Worm (Caenorhabditis elegans): Measurements from ENCODE around the gene F14B8.6.

F14B8.6 gene

DNA sequence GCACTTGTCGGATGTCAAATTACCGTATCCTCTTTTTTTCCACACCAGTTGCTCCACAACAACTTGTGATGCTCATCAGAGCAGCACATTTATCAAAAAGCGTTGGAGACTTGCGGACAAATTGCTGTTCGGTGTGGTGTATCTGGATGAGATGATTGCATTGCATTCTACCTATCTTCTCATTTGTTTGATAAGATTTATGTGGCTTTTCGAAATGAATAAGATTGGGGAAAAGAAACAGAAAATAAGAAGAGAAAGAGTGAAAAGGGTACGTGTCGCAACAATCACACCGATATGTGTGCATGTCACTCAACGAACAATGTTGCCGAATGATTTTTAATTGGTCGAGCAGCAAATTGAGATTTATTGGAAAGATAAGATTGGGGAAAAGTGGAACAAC lies 38.1 kb downstream of the F14B8.6 start:
- TF ChIP-seq unc-55 (GFP tag; optimal IDR thresholded peaks at IDR 0.05) (peak; percentile 91), ets-4 (tag; optimal IDR thresholded peaks at IDR 0.05) (no peak), rnt-1 (tag; optimal IDR thresholded peaks at IDR 0.05) (peak; percentile 64), tbx-7 (tag; optimal IDR thresholded peaks at IDR 0.05) (no peak), pat-9 (tag; optimal IDR thresholded peaks at IDR 0.05) (no peak)

DNA sequence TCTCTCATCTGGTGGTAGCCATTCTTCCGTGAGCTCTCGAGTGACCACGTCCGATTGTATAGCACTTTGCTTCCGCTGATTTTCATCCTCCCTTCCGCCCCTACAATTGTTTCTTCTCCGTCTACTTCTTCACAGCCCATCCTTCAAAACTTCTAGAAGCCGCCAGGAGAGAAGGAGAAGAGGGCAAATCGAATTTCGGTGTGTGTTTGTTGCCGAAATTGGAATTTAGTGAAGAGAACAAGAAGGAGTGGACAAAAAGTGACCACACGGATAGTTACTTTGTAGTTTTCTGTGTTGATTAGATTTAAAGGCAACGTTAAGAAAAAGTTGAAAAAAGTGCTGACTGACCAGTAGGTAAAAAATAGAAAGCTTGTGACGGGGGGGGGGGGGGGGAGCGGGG lies 39.2 kb downstream of the F14B8.6 start:
- TF ChIP-seq T23F11.4 (GFP tag; optimal IDR thresholded peaks at IDR 0.05) (no peak), pha-4 (tag; optimal IDR thresholded peaks at IDR 0.05) (no peak), pros-1 (tag; optimal IDR thresholded peaks at IDR 0.05) (no peak), ceh-6 (GFP tag; optimal IDR thresholded peaks at IDR 0.05) (no peak), Y22D7AL.16 (tag; optimal IDR thresholded peaks at IDR 0.05) (no peak), unc-42 (tag; optimal IDR thresholded peaks at IDR 0.05) (peak; percentile 49), ceh-14 (tag; optimal IDR thresholded peaks at IDR 0.05) (no peak), C38D4.7 (GFP tag; optimal IDR thresholded peaks at IDR 0.05) (no peak), ceh-31 (tag; optimal IDR thresholded peaks at IDR 0.05) (peak; percentile 40), npax-4 (tag; optimal IDR thresholded peaks at IDR 0.05) (no peak), zip-5 (tag; optimal IDR thresholded peaks at IDR 0.05) (no peak)

DNA sequence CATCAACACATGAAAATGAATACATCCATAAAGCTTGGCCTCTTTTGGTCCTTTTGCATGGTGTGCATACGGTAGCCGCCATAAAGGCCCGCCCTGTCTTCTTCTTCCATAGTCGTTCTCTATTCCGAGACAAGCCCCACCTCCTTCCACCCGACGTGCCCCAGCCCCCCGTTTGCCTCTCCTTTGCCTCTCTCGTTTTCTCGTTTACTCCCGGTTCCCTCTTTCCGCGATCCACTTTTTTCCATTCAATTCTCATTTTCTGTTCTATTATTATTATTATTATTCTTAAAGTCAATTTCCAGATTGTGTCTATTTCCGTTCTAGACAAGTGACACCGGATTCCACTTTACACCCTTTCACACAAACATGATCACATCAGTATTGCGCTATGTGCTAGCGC lies 42.9 kb downstream of the F14B8.6 start, which contains the start of gene unc-6:
unc-6 (plus strand) TSS at position 301 of the 400 bp plus-strand sequence.
- no peak for TF ChIP-seq ceh-18 (tag; optimal IDR thresholded peaks at IDR 0.05)
- TF ChIP-seq unc-86 (tag; optimal IDR thresholded peaks at IDR 0.05), result no peak
- TF ChIP-seq ztf-16 (tag; optimal IDR thresholded peaks at IDR 0.05), result no peak
- TF ChIP-seq ceh-6 (GFP tag; optimal IDR thresholded peaks at IDR 0.05), result no peak
- TF ChIP-seq ets-4 (tag; optimal IDR thresholded peaks at IDR 0.05), result no peak
- TF ChIP-seq T23F11.4 (GFP tag; optimal IDR thresholded peaks at IDR 0.05), result no peak
- TF ChIP-seq che-1 (tag; optimal IDR thresholded peaks at IDR 0.05), result no peak
- no peak for TF ChIP-seq sox-2 (GFP tag; IDR thresholded peaks at IDR 0.05)
- TF ChIP-seq fkh-6 (tag; optimal IDR thresholded peaks at IDR 0.05), result no peak

DNA sequence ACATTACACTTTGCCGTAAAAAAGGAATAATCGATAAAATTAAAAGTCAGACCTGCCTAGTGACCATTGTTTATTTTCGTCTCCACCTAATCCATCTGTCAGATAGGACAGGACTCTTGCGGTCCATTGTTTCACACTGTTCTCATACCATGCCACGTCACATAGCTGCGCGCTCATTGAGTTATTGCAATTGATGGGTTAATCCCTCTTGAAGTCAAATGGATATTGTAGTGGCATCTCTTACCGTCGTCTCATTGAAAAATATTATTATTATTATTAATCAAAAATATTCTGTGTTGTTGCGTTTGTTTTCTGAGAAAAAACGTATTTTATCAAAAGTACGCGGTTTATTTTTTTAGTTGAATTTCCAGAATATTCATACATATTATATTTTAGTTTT lies 44.0 kb downstream of the F14B8.6 start:
- TF ChIP-seq ceh-48 (tag; optimal IDR thresholded peaks at IDR 0.05), result no peak
- TF ChIP-seq C38D4.7 (GFP tag; optimal IDR thresholded peaks at IDR 0.05), result no peak
- TF ChIP-seq unc-42 (tag; optimal IDR thresholded peaks at IDR 0.05), result no peak
- no peak for TF ChIP-seq lim-6 (tag; optimal IDR thresholded peaks at IDR 0.05)
- no peak for TF ChIP-seq ttx-3 (tag; optimal IDR thresholded peaks at IDR 0.05)
- no peak for TF ChIP-seq fax-1 (tag; optimal IDR thresholded peaks at IDR 0.05)
- no peak for TF ChIP-seq ama-1 (optimal IDR thresholded peaks at IDR 0.05)
- TF ChIP-seq ceh-2 (tag; optimal IDR thresholded peaks at IDR 0.05), result no peak
- no peak for TF ChIP-seq C08G9.2 (tag; optimal IDR thresholded peaks at IDR 0.05)
- TF ChIP-seq pros-1 (tag; optimal IDR thresholded peaks at IDR 0.05), result no peak
- no peak for TF ChIP-seq ceh-31 (tag; optimal IDR thresholded peaks at IDR 0.05)
- no peak for TF ChIP-seq hlh-13 (GFP tag; optimal IDR thresholded peaks at IDR 0.05)
- no peak for TF ChIP-seq pqm-1 (tag; optimal IDR thresholded peaks at IDR 0.05)
- no peak for TF ChIP-seq dmd-4 (tag; optimal IDR thresholded peaks at IDR 0.05; ENCODE audit: borderline replicate concordance)

DNA sequence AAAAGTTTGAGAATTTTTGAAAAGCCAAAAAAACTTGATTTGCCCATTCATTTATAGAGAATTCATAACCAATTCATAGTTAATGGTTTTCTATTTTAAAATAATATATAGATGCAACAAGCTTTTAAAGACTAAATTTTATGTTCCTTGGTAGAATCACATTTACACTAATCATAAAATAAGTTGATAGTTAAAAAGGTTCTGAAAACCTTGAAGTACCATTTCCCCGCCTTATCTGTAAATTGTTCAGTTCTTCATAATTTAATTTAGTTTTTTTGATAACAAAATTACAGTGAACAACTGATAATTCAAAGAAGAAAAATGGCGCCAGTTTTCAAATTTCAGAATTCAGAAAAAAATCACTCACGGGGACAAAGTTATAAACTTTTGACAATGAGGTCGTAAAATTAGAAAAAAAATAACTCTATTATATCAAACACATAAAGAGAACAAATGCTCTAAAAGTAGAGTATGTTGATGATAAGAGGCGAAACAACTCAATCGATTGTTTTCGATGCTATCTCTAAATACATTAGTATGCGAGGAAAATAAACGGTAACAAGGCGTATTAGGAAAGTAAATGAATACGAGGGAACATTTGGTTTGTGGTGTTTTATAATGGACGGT lies 46.9 kb downstream of the F14B8.6 start, which contains the start of gene F41C6.7:
F41C6.7 (minus strand) TSS at position 51 of the 627 bp plus-strand sequence.
- TF ChIP-seq elt-2 (tag; optimal IDR thresholded peaks at IDR 0.05) (peak; percentile 25), mec-3 (tag; optimal IDR thresholded peaks at IDR 0.05; ENCODE audit: borderline replicate concordance) (no peak)

Data from whole organism, late embryonic.